Fruit fly (Drosophila melanogaster) whole organism, embryonic: ENCODE results near the gene Rtnl1.

Source experiments
- Abd-B ChIP-seq: fragments of 200-800 bp; sonication (Bioruptor generic); optimal IDR thresholded peaks from 2 replicates; lab custom pipeline; 2018; ENCODE audit warnings: missing biosample characterization, mild to moderate bottlenecking, missing genetic modification characterization, moderate library complexity
- B-H2 ChIP-seq: fragments of 200-800 bp; sonication (Bioruptor generic); optimal IDR thresholded peaks from 2 replicates; lab custom pipeline; 2018; ENCODE audit warnings: missing biosample characterization, mild to moderate bottlenecking, missing genetic modification characterization
- Bteb2 ChIP-seq: fragments of 200-800 bp; sonication (Bioruptor generic); optimal IDR thresholded peaks from 2 replicates; lab custom pipeline; 2016; ENCODE audit warnings: missing biosample characterization, missing genetic modification characterization
- CG10565 ChIP-seq: fragments of 200-800 bp; sonication (Bioruptor generic); optimal IDR thresholded peaks from 3 replicates; lab custom pipeline; 2016; ENCODE audit warnings: missing biosample characterization, mild to moderate bottlenecking, missing genetic modification characterization
- CG10979 ChIP-seq: fragments of 200-800 bp; sonication (Bioruptor generic); optimal IDR thresholded peaks from 2 replicates; lab custom pipeline; 2018; ENCODE audit warnings: missing biosample characterization, mild to moderate bottlenecking, missing genetic modification characterization, moderate library complexity
- CG11456 ChIP-seq: fragments of 200-800 bp; sonication (Bioruptor generic); IDR thresholded peaks from 3 replicates; pipeline ENCODE4 v1.3.6; 2022; ENCODE audit warnings: missing biosample characterization, missing genetic modification characterization
- CG12219 ChIP-seq: fragments of 200-800 bp; sonication (Bioruptor generic); optimal IDR thresholded peaks from 3 replicates; lab custom pipeline; 2018; ENCODE audit warnings: missing biosample characterization, mild to moderate bottlenecking, missing genetic modification characterization
- CG14050 ChIP-seq: fragments of 200-800 bp; sonication (Bioruptor generic); IDR thresholded peaks from 3 replicates; pipeline ENCODE4 v1.3.6; 2022; ENCODE audit warnings: missing biosample characterization, missing genetic modification characterization
- CG15011 ChIP-seq: fragments of 200-800 bp; sonication (Bioruptor generic); optimal IDR thresholded peaks from 3 replicates; lab custom pipeline; 2018; ENCODE audit warnings: missing biosample characterization, mild to moderate bottlenecking, missing genetic modification characterization
- CG16863 ChIP-seq: fragments of 200-800 bp; sonication (Bioruptor generic); optimal IDR thresholded peaks from 3 replicates; lab custom pipeline; 2016; ENCODE audit warnings: missing biosample characterization, missing genetic modification characterization
- CG17385 ChIP-seq: fragments of 200-800 bp; sonication (Bioruptor generic); optimal IDR thresholded peaks from 3 replicates; lab custom pipeline; 2018; ENCODE audit warnings: missing biosample characterization, mild to moderate bottlenecking, missing genetic modification characterization
- CG31388 ChIP-seq: fragments of 200-800 bp; sonication (Bioruptor generic); optimal IDR thresholded peaks from 2 replicates; lab custom pipeline; 2016; ENCODE audit warnings: missing biosample characterization, missing genetic modification characterization
- CG33557 ChIP-seq: fragments of 200-800 bp; sonication (Bioruptor generic); optimal IDR thresholded peaks from 2 replicates; lab custom pipeline; 2019; ENCODE audit warnings: missing biosample characterization, mild to moderate bottlenecking, missing genetic modification characterization, moderate library complexity
- CG3847 ChIP-seq: fragments of 200-800 bp; sonication (Bioruptor generic); IDR thresholded peaks from 2 replicates; pipeline ENCODE4 v1.3.6; 2022; ENCODE audit warnings: missing biosample characterization, missing genetic modification characterization
- CG4730 ChIP-seq: fragments of 200-800 bp; sonication (Bioruptor generic); IDR thresholded peaks from 2 replicates; pipeline ENCODE4 v1.3.6; 2022; ENCODE audit warnings: missing biosample characterization, missing genetic modification characterization
- CG6854 ChIP-seq: fragments of 200-800 bp; sonication (Bioruptor generic); optimal IDR thresholded peaks from 3 replicates; lab custom pipeline; 2017; ENCODE audit warnings: missing biosample characterization, mild to moderate bottlenecking, missing genetic modification characterization
- CG8944 ChIP-seq: fragments of 200-800 bp; sonication (Bioruptor generic); optimal IDR thresholded peaks from 3 replicates; lab custom pipeline; 2016; ENCODE audit warnings: missing biosample characterization, missing genetic modification characterization
- CHES-1-like ChIP-seq: fragments of 200-800 bp; sonication (Bioruptor generic); optimal IDR thresholded peaks from 2 replicates; lab custom pipeline; 2016; ENCODE audit warnings: missing biosample characterization, missing genetic modification characterization
- Dbx ChIP-seq: fragments of 200-800 bp; sonication (Bioruptor generic); IDR thresholded peaks from 3 replicates; pipeline ENCODE4 v1.3.6; 2022; ENCODE audit warnings: missing biosample characterization, missing genetic modification characterization
- ERR ChIP-seq: fragments of 200-800 bp; sonication (Bioruptor generic); optimal IDR thresholded peaks from 2 replicates; lab custom pipeline; 2016; ENCODE audit warnings: missing biosample characterization, missing genetic modification characterization
- Eip74EF ChIP-seq, 2 experiments: fragments of 200-800 bp in 1 of 2; fragments of >200 bp in 1 of 2; sonication (Bioruptor generic) in 1 of 2; optimal IDR thresholded peaks; 2 replicates each; lab custom pipeline; 2017 to 2019; ENCODE audit warnings: missing biosample characterization in 2 of 2, missing genetic modification characterization in 2 of 2, mild to moderate bottlenecking in 1 of 2, moderate library complexity in 1 of 2
- H15 ChIP-seq: fragments of 200-800 bp; sonication (Bioruptor generic); IDR thresholded peaks from 3 replicates; pipeline ENCODE4 v1.3.6; 2022; ENCODE audit warnings: missing biosample characterization, missing genetic modification characterization
- H2.0 ChIP-seq: fragments of 200-800 bp; sonication (Bioruptor generic); IDR thresholded peaks from 2 replicates; pipeline ENCODE4 v1.3.6; 2022; ENCODE audit warnings: missing biosample characterization, missing genetic modification characterization
- HLH54F ChIP-seq: fragments of 200-800 bp; sonication (Bioruptor generic); optimal IDR thresholded peaks from 3 replicates; lab custom pipeline; 2016; ENCODE audit warnings: missing biosample characterization, missing genetic modification characterization
- Hmr ChIP-seq: fragments of 200-800 bp; sonication (Bioruptor generic); optimal IDR thresholded peaks from 3 replicates; lab custom pipeline; 2017; ENCODE audit warnings: mild to moderate bottlenecking, missing biosample characterization, missing genetic modification reagents, missing genetic modification characterization
- Hmx ChIP-seq: fragments of 200-800 bp; sonication (Bioruptor generic); optimal IDR thresholded peaks from 2 replicates; lab custom pipeline; 2016; ENCODE audit warnings: missing biosample characterization, missing genetic modification characterization
- Hr78 ChIP-seq, 2 experiments: fragments of 200-800 bp in 1 of 2; fragments of >200 bp in 1 of 2; sonication (Bioruptor generic) in 1 of 2; optimal IDR thresholded peaks; 2 replicates each; lab custom pipeline; 2017 to 2019; ENCODE audit warnings: missing biosample characterization in 2 of 2, missing genetic modification characterization in 2 of 2, mild to moderate bottlenecking in 1 of 2, moderate library complexity in 1 of 2
- Mes4 ChIP-seq: fragments of 200-800 bp; sonication (Bioruptor generic); optimal IDR thresholded peaks from 2 replicates; lab custom pipeline; 2016; ENCODE audit warnings: missing biosample characterization, missing genetic modification characterization
- Sox100B ChIP-seq: fragments of 200-800 bp; sonication (Bioruptor generic); optimal IDR thresholded peaks from 3 replicates; lab custom pipeline; 2018; ENCODE audit warnings: missing biosample characterization, mild to moderate bottlenecking, missing genetic modification characterization
- chif ChIP-seq, 2 experiments: fragments of 200-800 bp; sonication (Bioruptor generic); optimal IDR thresholded peaks; 3 replicates each; lab custom pipeline; 2016; ENCODE audit warnings: missing biosample characterization in 2 of 2, missing genetic modification characterization in 2 of 2
- disco-r ChIP-seq: fragments of 200-800 bp; sonication (Bioruptor generic); optimal IDR thresholded peaks from 2 replicates; lab custom pipeline; 2016; ENCODE audit warnings: missing biosample characterization, missing genetic modification characterization
- dpn ChIP-seq, 2 experiments: fragments of 200-800 bp; sonication (Bioruptor generic); optimal IDR thresholded peaks; 3 replicates each; lab custom pipeline; 2016; ENCODE audit warnings: missing biosample characterization in 2 of 2, missing genetic modification characterization in 2 of 2
- dysf ChIP-seq: fragments of 200-800 bp; sonication (Bioruptor generic); IDR thresholded peaks from 3 replicates; pipeline ENCODE4 v1.3.6; 2022; ENCODE audit warnings: missing biosample characterization, missing genetic modification characterization
- emc ChIP-seq: fragments of 200-800 bp; sonication (Bioruptor generic); optimal IDR thresholded peaks from 2 replicates; lab custom pipeline; 2016; ENCODE audit warnings: missing biosample characterization, missing genetic modification characterization
- ems ChIP-seq: fragments of 200-800 bp; sonication (Bioruptor generic); optimal IDR thresholded peaks from 3 replicates; lab custom pipeline; 2016; ENCODE audit warnings: missing biosample characterization, missing genetic modification characterization
- fd3F ChIP-seq: fragments of 200-800 bp; sonication (Bioruptor generic); optimal IDR thresholded peaks from 2 replicates; lab custom pipeline; 2018; ENCODE audit warnings: missing biosample characterization, mild to moderate bottlenecking, missing genetic modification characterization, moderate library complexity
- hbn ChIP-seq: fragments of 200-800 bp; sonication (Bioruptor generic); IDR thresholded peaks from 2 replicates; pipeline ENCODE4 v1.3.6; 2022; ENCODE audit warnings: missing biosample characterization, missing genetic modification characterization; ENCODE audit not compliant: partially characterized antibody
- her ChIP-seq: fragments of 200-800 bp; sonication (Bioruptor generic); optimal IDR thresholded peaks from 2 replicates; lab custom pipeline; 2016; ENCODE audit warnings: missing biosample characterization, missing genetic modification characterization
- jing ChIP-seq: fragments of 200-800 bp; sonication (Bioruptor generic); optimal IDR thresholded peaks from 2 replicates; lab custom pipeline; 2018; ENCODE audit warnings: missing biosample characterization, mild to moderate bottlenecking, missing genetic modification characterization
- jumu ChIP-seq: fragments of 200-800 bp; sonication (Bioruptor generic); optimal IDR thresholded peaks from 3 replicates; lab custom pipeline; 2016; ENCODE audit warnings: missing biosample characterization, missing genetic modification characterization
- knrl ChIP-seq: fragments of 200-800 bp; sonication (Bioruptor generic); IDR thresholded peaks from 3 replicates; pipeline ENCODE4 v1.3.6; 2022; ENCODE audit warnings: missing biosample characterization, missing genetic modification characterization; ENCODE audit not compliant: partially characterized antibody
- lbe ChIP-seq: fragments of 200-800 bp; sonication (Bioruptor generic); optimal IDR thresholded peaks from 2 replicates; lab custom pipeline; 2016; ENCODE audit warnings: missing biosample characterization, mild to moderate bottlenecking, missing genetic modification characterization
- nerfin-2 ChIP-seq: fragments of 200-800 bp; sonication (Bioruptor generic); IDR thresholded peaks from 2 replicates; pipeline ENCODE4 v1.3.6; 2022; ENCODE audit warnings: missing biosample characterization, missing genetic modification characterization; ENCODE audit not compliant: partially characterized antibody
- otp ChIP-seq: fragments of 200-800 bp; sonication (Bioruptor generic); IDR thresholded peaks from 3 replicates; pipeline ENCODE4, ENCODE4 v1.3.6; 2022; ENCODE audit warnings: missing biosample characterization, missing genetic modification characterization
- pb ChIP-seq: fragments of 200-800 bp; sonication (Bioruptor generic); optimal IDR thresholded peaks from 3 replicates; lab custom pipeline; 2016; ENCODE audit warnings: missing biosample characterization, missing genetic modification characterization
- shn ChIP-seq: fragments of 200-800 bp; sonication (Bioruptor generic); optimal IDR thresholded peaks from 3 replicates; lab custom pipeline; 2016; ENCODE audit warnings: missing biosample characterization, missing genetic modification characterization
- tin ChIP-seq: fragments of 200-800 bp; sonication (Bioruptor generic); optimal IDR thresholded peaks from 3 replicates; lab custom pipeline; 2016; ENCODE audit warnings: missing biosample characterization, missing genetic modification characterization
- tup ChIP-seq: fragments of 200-800 bp; sonication (Bioruptor generic); optimal IDR thresholded peaks from 2 replicates; lab custom pipeline; 2016; ENCODE audit warnings: missing biosample characterization, mild to moderate bottlenecking, missing genetic modification characterization, moderate library complexity

Rtnl1 gene

dm6 chr2L:4997401-4998259, 11.9 kb downstream of the Rtnl1 start (continued):
- TF ChIP-seq chif (GFP tag; optimal IDR thresholded peaks at IDR 0.05; lab: Kevin White, UChicago) (peak; percentile 99), CG15011 (GFP tag; lab: Kevin White, UChicago) (peak; percentile 98), lbe (peak; percentile 98), CG33557 (GFP tag; lab: Kevin White, UChicago) (peak; percentile 98), hbn (GFP tag; lab: Robert Waterston, UW) (peak; percentile 15; the same call in 1 of the 2 replicates), H15 (GFP tag; lab: Robert Waterston, UW) (peak; percentile 99), CG8944 (peak; percentile 99), tin (GFP tag; lab: Kevin White, UChicago) (peak; percentile 99), fd3F (peak; percentile 97), her (GFP tag; lab: Kevin White, UChicago) (peak; percentile 97), CG16863 (GFP tag; lab: Kevin White, UChicago) (peak; percentile 99), emc (peak; percentile 97), Hr78 (GFP tag; optimal IDR thresholded peaks at IDR 0.05; lab: Kevin White, UChicago) (peak in 1 of 2 experiments; percentile 97), CG31388 (GFP tag; lab: Kevin White, UChicago) (peak; percentile 98), CHES-1-like (GFP tag; lab: Kevin White, UChicago) (peak; percentile 99), ERR (peak; percentile 98), Abd-B (GFP tag; lab: Kevin White, UChicago) (no peak), Sox100B (GFP tag; lab: Kevin White, UChicago) (peak; percentile 97), Hmr (GFP tag; lab: Kevin White, UChicago) (peak; percentile 98), CG6854 (GFP tag; lab: Kevin White, UChicago) (peak; percentile 96), Bteb2 (GFP tag; lab: Kevin White, UChicago) (peak; percentile 98), Mes4 (GFP tag; lab: Kevin White, UChicago) (peak; percentile 99), jing (GFP tag; lab: Kevin White, UChicago) (peak; percentile 99), Dbx (GFP tag; lab: Robert Waterston, UW) (peak; percentile 99), tup (GFP tag; lab: Kevin White, UChicago) (peak; percentile 98), jumu (peak; percentile 99), dpn (GFP tag; optimal IDR thresholded peaks at IDR 0.05; lab: Kevin White, UChicago) (peak; percentile 99), CG17385 (peak; percentile 96), Hmx (GFP tag; lab: Kevin White, UChicago) (peak; percentile 96), knrl (GFP tag; lab: Robert Waterston, UW) (peak; percentile 77), CG10979 (tag; lab: Kevin White, UChicago) (peak; percentile 99), dysf (GFP tag; lab: Robert Waterston, UW) (peak; percentile 99), pb (GFP tag; lab: Kevin White, UChicago) (peak; percentile 99), CG3847 (GFP tag; lab: Robert Waterston, UW) (peak; percentile 99), disco-r (GFP tag; lab: Kevin White, UChicago) (peak; percentile 99), ems (GFP tag; lab: Kevin White, UChicago) (peak; percentile 99), Eip74EF (GFP tag; optimal IDR thresholded peaks at IDR 0.05; lab: Kevin White, UChicago) (peak; percentile 91 to 97), otp (GFP tag; lab: Robert Waterston, UW) (peak; percentile 99), CG4730 (GFP tag; lab: Robert Waterston, UW) (peak; percentile 99), CG11456 (GFP tag; lab: Robert Waterston, UW) (peak; percentile 99), B-H2 (peak; percentile 96), CG10565 (GFP tag; lab: Kevin White, UChicago) (peak; percentile 97), HLH54F (GFP tag; lab: Kevin White, UChicago) (peak; percentile 99), shn (peak; percentile 100), nerfin-2 (GFP tag; lab: Robert Waterston, UW) (peak; percentile 74), H2.0 (GFP tag; lab: Robert Waterston, UW) (peak; percentile 99), CG12219 (peak; percentile 99), CG14050 (GFP tag; lab: Robert Waterston, UW) (peak; percentile 99)
